Worm (Caenorhabditis elegans) whole organism, L4 larva: Measurements from ENCODE around the gene C10E2.2.

Experiments
- D1046.2 ChIP-seq: fragments of 200-800 bp; sonication (Bioruptor generic); IDR thresholded peaks from 2 replicates; pipeline ENCODE4 v1.3.6; 2022; ENCODE audit warnings: missing genetic modification characterization, missing compliant biosample characterization
- T20F7.1 ChIP-seq: fragments of 200-800 bp; sonication (Bioruptor generic); optimal IDR thresholded peaks from 2 replicates; lab custom pipeline; 2018; ENCODE audit warnings: mild to moderate bottlenecking, missing genetic modification characterization, missing compliant biosample characterization
- Y48G9A.11 ChIP-seq: fragments of 200-800 bp; sonication (Bioruptor generic); IDR thresholded peaks from 2 replicates; pipeline ENCODE4 v1.3.6; 2022; ENCODE audit warnings: missing genetic modification reagents, missing genetic modification characterization, missing compliant biosample characterization
- aha-1 ChIP-seq: fragments of 150-350 bp; peaks from one replicate; lab custom pipeline; 2014; ENCODE audit warnings: missing biosample characterization, missing genetic modification characterization
- ceh-20 ChIP-seq: fragments of 200-800 bp; sonication (Bioruptor generic); IDR thresholded peaks from 2 replicates; pipeline ENCODE4 v1.3.6; 2022; ENCODE audit warnings: missing genetic modification reagents, missing genetic modification characterization, missing compliant biosample characterization
- ceh-82 ChIP-seq: sonication (generic microtip); optimal IDR thresholded peaks from 2 replicates; lab custom pipeline; 2017; ENCODE audit warnings: missing biosample characterization, missing genetic modification characterization
- daf-16 ChIP-seq, 3 experiments: sonication (generic microtip); optimal IDR thresholded peaks; 2 replicates each; lab custom pipeline; 2016 to 2017; ENCODE audit warnings: missing genetic modification characterization in 3 of 3, missing genetic modification reagents in 3 of 3, mild to moderate bottlenecking in 2 of 3, missing compliant biosample characterization in 2 of 3, missing biosample characterization in 1 of 3, moderate library complexity in 1 of 3
- dmd-6 ChIP-seq: fragments of 200-800 bp; sonication (Bioruptor generic); IDR thresholded peaks from 2 replicates; pipeline ENCODE4 v1.3.6; 2022; ENCODE audit warnings: missing genetic modification reagents, missing genetic modification characterization, missing compliant biosample characterization
- dve-1 ChIP-seq: sonication (generic microtip); optimal IDR thresholded peaks from 2 replicates; lab custom pipeline; 2017; ENCODE audit warnings: antibody characterized with exemption, mild to moderate bottlenecking, missing genetic modification characterization, missing compliant biosample characterization; ENCODE audit not compliant: insufficient read depth
- egl-43 ChIP-seq: fragments of 200-800 bp; sonication (Bioruptor generic); IDR thresholded peaks from 2 replicates; pipeline ENCODE4 v1.3.6; 2022; ENCODE audit warnings: missing genetic modification reagents, missing genetic modification characterization, missing compliant biosample characterization
- gei-8 ChIP-seq: fragments of 200-800 bp; sonication (Bioruptor generic); optimal IDR thresholded peaks from 2 replicates; lab custom pipeline; 2018; ENCODE audit warnings: mild to moderate bottlenecking, missing genetic modification characterization, missing compliant biosample characterization
- hif-1 ChIP-seq, 2 experiments: sonication (generic microtip); optimal IDR thresholded peaks; 2 replicates each; lab custom pipeline; 2016 to 2017; ENCODE audit warnings: missing compliant biosample characterization in 2 of 2, missing genetic modification characterization in 2 of 2, missing genetic modification reagents in 2 of 2, missing genotype in 2 of 2, mild to moderate bottlenecking in 1 of 2
- hlh-11 ChIP-seq: fragments of 200-800 bp; sonication (Bioruptor generic); optimal IDR thresholded peaks from 2 replicates; lab custom pipeline; 2018; ENCODE audit warnings: mild to moderate bottlenecking, missing genetic modification characterization, missing compliant biosample characterization
- hlh-30 ChIP-seq: sonication (generic microtip); optimal IDR thresholded peaks from 2 replicates; lab custom pipeline; 2017; ENCODE audit warnings: antibody characterized with exemption, mild to moderate bottlenecking, missing genetic modification characterization, missing compliant biosample characterization; ENCODE audit not compliant: insufficient read depth
- lin-1 ChIP-seq: fragments of 200-800 bp; sonication (Bioruptor generic); IDR thresholded peaks from 2 replicates; pipeline ENCODE4 v1.3.6; 2022; ENCODE audit warnings: missing genetic modification reagents, missing genetic modification characterization, missing compliant biosample characterization
- lin-13 ChIP-seq: fragments of 150-350 bp; optimal IDR thresholded peaks from 2 replicates; lab custom pipeline; 2014; ENCODE audit warnings: missing biosample characterization, missing genetic modification reagents, missing genetic modification characterization
- lin-38 ChIP-seq: fragments of 200-800 bp; sonication (Bioruptor generic); IDR thresholded peaks from 2 replicates; pipeline ENCODE4 v1.3.6; 2022; ENCODE audit warnings: missing genetic modification reagents, missing genetic modification characterization, missing compliant biosample characterization
- madf-5 ChIP-seq, 2 experiments: fragments of 200-800 bp; sonication (Bioruptor generic); IDR thresholded peaks; 2 replicates each; pipeline ENCODE4 v1.3.6; 2022; ENCODE audit warnings: missing compliant biosample characterization in 2 of 2, missing genetic modification characterization in 2 of 2
- mdl-1 ChIP-seq, 2 experiments: fragments of 150-350 bp in 1 of 2; sonication (generic microtip) in 1 of 2; optimal IDR thresholded peaks; 2 replicates each; lab custom pipeline; 2014 to 2017; ENCODE audit warnings: missing biosample characterization in 2 of 2, missing genetic modification characterization in 2 of 2
- mdt-29 ChIP-seq: fragments of 200-800 bp; sonication (Bioruptor generic); IDR thresholded peaks from 2 replicates; pipeline ENCODE4 v1.3.6; 2022; ENCODE audit warnings: missing genetic modification reagents, missing genetic modification characterization, missing compliant biosample characterization
- mep-1 ChIP-seq: fragments of 150-350 bp; sonication (generic microtip); optimal IDR thresholded peaks from 3 replicates; lab custom pipeline; 2014; ENCODE audit warnings: missing biosample characterization, missing genetic modification characterization
- mxl-3 ChIP-seq: fragments of 200-800 bp; sonication (Bioruptor generic); optimal IDR thresholded peaks from 2 replicates; lab custom pipeline; 2018; ENCODE audit warnings: mild to moderate bottlenecking, missing genetic modification characterization, missing compliant biosample characterization
- nhr-10 ChIP-seq: fragments of 150-350 bp; optimal IDR thresholded peaks from 2 replicates; lab custom pipeline; 2014; ENCODE audit warnings: missing biosample characterization, missing genetic modification characterization
- nhr-237 ChIP-seq: sonication (generic microtip); optimal IDR thresholded peaks from 2 replicates; lab custom pipeline; 2017; ENCODE audit warnings: missing biosample characterization, missing genetic modification characterization
- nhr-28 ChIP-seq: fragments of 150-350 bp; optimal IDR thresholded peaks from 2 replicates; lab custom pipeline; 2014; ENCODE audit warnings: missing biosample characterization, missing genetic modification characterization
- nhr-48 ChIP-seq: sonication (generic microtip); optimal IDR thresholded peaks from 2 replicates; lab custom pipeline; 2016; ENCODE audit warnings: mild to moderate bottlenecking, missing genetic modification characterization, missing compliant biosample characterization
- nhr-76 ChIP-seq: fragments of 150-350 bp; optimal IDR thresholded peaks from 2 replicates; lab custom pipeline; 2014; ENCODE audit warnings: missing biosample characterization, missing genetic modification characterization
- nhr-77 ChIP-seq: fragments of 150-350 bp; optimal IDR thresholded peaks from 2 replicates; lab custom pipeline; 2014; ENCODE audit warnings: missing biosample characterization, missing genetic modification characterization
- pqm-1 ChIP-seq: sonication (generic microtip); optimal IDR thresholded peaks from 2 replicates; lab custom pipeline; 2017; ENCODE audit warnings: missing biosample characterization, missing genetic modification characterization
- rbr-2 ChIP-seq: sonication (generic microtip); optimal IDR thresholded peaks from 2 replicates; lab custom pipeline; 2016; ENCODE audit warnings: missing genotype, missing genetic modification characterization, missing compliant biosample characterization
- saeg-2 ChIP-seq: fragments of 200-800 bp; sonication (Bioruptor generic); IDR thresholded peaks from 2 replicates; pipeline ENCODE4 v1.3.6; 2022; ENCODE audit warnings: missing genetic modification reagents, missing genetic modification characterization, missing compliant biosample characterization
- set-16 ChIP-seq: fragments of 200-800 bp; sonication (Bioruptor generic); IDR thresholded peaks from 2 replicates; pipeline ENCODE4 v1.3.6; 2022; ENCODE audit warnings: missing genetic modification reagents, missing genetic modification characterization, missing compliant biosample characterization
- snpc-1.2 ChIP-seq: fragments of 200-800 bp; sonication (Bioruptor generic); IDR thresholded peaks from 2 replicates; pipeline ENCODE4 v1.3.6; 2022; ENCODE audit warnings: missing genetic modification reagents, missing genetic modification characterization, missing compliant biosample characterization
- tag-97 ChIP-seq: fragments of 200-800 bp; sonication (Bioruptor generic); IDR thresholded peaks from 2 replicates; pipeline ENCODE4 v1.3.6; 2022; ENCODE audit warnings: missing genetic modification characterization, missing compliant biosample characterization
- tra-1 ChIP-seq: fragments of 200-800 bp; sonication (Bioruptor generic); IDR thresholded peaks from 2 replicates; pipeline ENCODE4 v1.3.6; 2022; ENCODE audit warnings: missing genetic modification reagents, missing genetic modification characterization, missing compliant biosample characterization
- unc-39 ChIP-seq: sonication (generic microtip); optimal IDR thresholded peaks from 2 replicates; lab custom pipeline; 2017; ENCODE audit warnings: missing biosample characterization, missing genetic modification characterization
- unc-62 ChIP-seq, 3 experiments: fragments of 150-350 bp in 1 of 3; sonication (generic microtip); optimal IDR thresholded peaks in 2 of 3; peaks in 1 of 3; 1 replicate in 1 of 3; 2 replicates in 2 of 3; lab custom pipeline; 2014 to 2017; ENCODE audit warnings: missing biosample characterization in 3 of 3, missing genetic modification characterization in 3 of 3, missing genetic modification reagents in 3 of 3, missing genotype in 1 of 3

C10E2.2 gene

ce11 chrX:16715938-16716337 lies 29.1 kb upstream of the C10E2.2 start:
- TF ChIP-seq set-16 (GFP tag; lab: Robert Waterston, UW) = peak; percentile 59
- TF ChIP-seq Y48G9A.11 (GFP tag; lab: Robert Waterston, UW) = 0 out of 2 replicates have a peak, but pooled peaks have one; percentile 41
- no peak for TF ChIP-seq hlh-30 (tag; lab: Kevin White, UChicago)
- TF ChIP-seq mdt-29 (GFP tag; lab: Robert Waterston, UW) = no peak
- no peak for TF ChIP-seq unc-39 (tag; lab: Kevin White, UChicago)
- no peak for TF ChIP-seq nhr-77 (tag; lab: Kevin White, UChicago)
- no peak for TF ChIP-seq nhr-10 (tag; lab: Kevin White, UChicago)
- no peak for TF ChIP-seq nhr-76
- TF ChIP-seq D1046.2 (GFP tag; lab: Robert Waterston, UW) = no peak
- 0 out of 2 replicates have a peak, but pooled peaks have one; percentile 23 for TF ChIP-seq egl-43
- no peak for TF ChIP-seq nhr-237
- TF ChIP-seq saeg-2 = no peak
- no peak for TF ChIP-seq pqm-1 (tag; lab: Kevin White, UChicago)
- TF ChIP-seq rbr-2 (tag; lab: Kevin White, UChicago) = no peak
- TF ChIP-seq tag-97 (GFP tag; lab: Robert Waterston, UW) = no peak
- TF ChIP-seq, all 104 proteins: peak for 3

- TF ChIP-seq ceh-82 (tag; lab: Kevin White, UChicago) = no peak
- TF ChIP-seq lin-38 = no peak
- TF ChIP-seq madf-5 (GFP tag; IDR thresholded peaks at IDR 0.05; lab: Robert Waterston, UW) = no peak
- TF ChIP-seq aha-1 = peak; percentile 47
- TF ChIP-seq snpc-1.2 (GFP tag; lab: Robert Waterston, UW) = peak; percentile 69
- TF ChIP-seq lin-13 (GFP tag; lab: Kevin White, UChicago) = peak; percentile 36
Measured at ce11 chrX:16721930-16722329, 23.1 kb upstream of the C10E2.2 start.

- no peak for TF ChIP-seq mep-1 (tag; lab: Kevin White, UChicago)
- TF ChIP-seq snpc-1.2 (GFP tag; lab: Robert Waterston, UW) = no peak
- peak; percentile 85 for TF ChIP-seq hlh-11 (tag; lab: Kevin White, UChicago)
- peak; percentile 25 for TF ChIP-seq nhr-77 (tag; lab: Kevin White, UChicago)
- TF ChIP-seq nhr-76 = peak; percentile 49
- peak; percentile 70 for TF ChIP-seq mxl-3 (GFP tag; lab: Kevin White, UChicago)
- peak in 1 of 2 experiments; percentile 98 for TF ChIP-seq unc-62 (GFP tag; optimal IDR thresholded peaks at IDR 0.05 in 1 of 2; lab: Kevin White, UChicago)
- no peak for TF ChIP-seq unc-62 (tag; optimal IDR thresholded peaks at IDR 0.05; lab: Kevin White, UChicago)
- TF ChIP-seq tra-1 (GFP tag; lab: Robert Waterston, UW) = peak; percentile 53
- TF ChIP-seq hlh-30 (tag; lab: Kevin White, UChicago) = peak; percentile 87
- peak; percentile 72 for TF ChIP-seq lin-1 (GFP tag; lab: Robert Waterston, UW)
- no peak for TF ChIP-seq daf-16 (GFP tag; optimal IDR thresholded peaks at IDR 0.05; lab: Kevin White, UChicago)
- TF ChIP-seq daf-16 (tag; optimal IDR thresholded peaks at IDR 0.05; lab: Kevin White, UChicago) = peak; percentile 71
- TF ChIP-seq gei-8 (GFP tag; lab: Kevin White, UChicago) = peak; percentile 52
- no peak for TF ChIP-seq mdt-29 (GFP tag; lab: Robert Waterston, UW)
- peak in 1 of 2 experiments; percentile 23 for TF ChIP-seq hif-1 (tag; optimal IDR thresholded peaks at IDR 0.05; lab: Kevin White, UChicago)
- peak; percentile 71 for TF ChIP-seq nhr-28 (tag; lab: Kevin White, UChicago)
- TF ChIP-seq dve-1 (tag; lab: Kevin White, UChicago) = peak; percentile 88
- TF ChIP-seq ceh-20 (GFP tag; lab: Robert Waterston, UW) = peak; percentile 61
- peak; percentile 97 for TF ChIP-seq dmd-6
- peak; percentile 18 for TF ChIP-seq aha-1
- no peak for TF ChIP-seq egl-43
- TF ChIP-seq nhr-48 (tag; lab: Kevin White, UChicago) = peak; percentile 79
- peak; percentile 58 for TF ChIP-seq T20F7.1
- no peak for TF ChIP-seq tag-97 (GFP tag; lab: Robert Waterston, UW)
- TF ChIP-seq mdl-1 (tag; optimal IDR thresholded peaks at IDR 0.05; lab: Kevin White, UChicago) = peak; percentile 43
Measured at ce11 chrX:16724954-16725353, 20.1 kb upstream of the C10E2.2 start.
